Fruit fly (Drosophila melanogaster): ENCODE results near the gene Scsalpha1.

Scsalpha1 gene

dm6 chr3L:3818566-3819325, 4.7 kb downstream of the Scsalpha1 start, which contains the start of gene enc (continued):
- TF ChIP-seq da (GFP tag; optimal IDR thresholded peaks at IDR 0.05) (no peak), CG2678 (tag; optimal IDR thresholded peaks at IDR 0.05) (no peak), CG13296 (GFP tag; optimal IDR thresholded peaks at IDR 0.05) (no peak), Ets65A (GFP tag) (no peak), row (GFP tag; IDR thresholded peaks at IDR 0.05) (peak; percentile 60), CG2116 (GFP tag; optimal IDR thresholded peaks at IDR 0.05) (peak; percentile 81), Eip74EF (GFP tag; optimal IDR thresholded peaks at IDR 0.05) (no peak), stc (GFP tag; IDR thresholded peaks at IDR 0.05) (no peak), CG13123 (GFP tag; optimal IDR thresholded peaks at IDR 0.05) (no peak), Sox100B (GFP tag; optimal IDR thresholded peaks at IDR 0.05) (no peak), bcd (GFP tag; optimal IDR thresholded peaks at IDR 0.05) (no peak), CG1602 (GFP tag; optimal IDR thresholded peaks at IDR 0.05) (no peak), dati (GFP tag; IDR thresholded peaks at IDR 0.05) (no peak), CG10543 (GFP tag; optimal IDR thresholded peaks at IDR 0.05) (no peak), CG12659 (GFP tag; optimal IDR thresholded peaks at IDR 0.05) (peak; percentile 81), her (GFP tag; optimal IDR thresholded peaks at IDR 0.05) (no peak), wek (GFP tag; optimal IDR thresholded peaks at IDR 0.05) (no peak), Dek (tag; optimal IDR thresholded peaks at IDR 0.05) (peak; percentile 12), prd (optimal IDR thresholded peaks at IDR 0.05) (no peak), prd (GFP tag; IDR thresholded peaks at IDR 0.05) (no peak), CG8290 (GFP tag; optimal IDR thresholded peaks at IDR 0.05) (no peak), CG8290 (tag; optimal IDR thresholded peaks at IDR 0.05) (peak in 1 of 2 experiments; percentile 39), wor (GFP tag; IDR thresholded peaks at IDR 0.05) (no peak), CG3407 (GFP tag; optimal IDR thresholded peaks at IDR 0.05) (no peak), dysf (GFP tag; IDR thresholded peaks at IDR 0.05) (no peak), sna (GFP tag; IDR thresholded peaks at IDR 0.05; ENCODE audit: partially characterized antibody) (peak; percentile 93), slp2 (GFP tag; optimal IDR thresholded peaks at IDR 0.05) (no peak), E2f2 (GFP tag; IDR thresholded peaks at IDR 0.05) (peak; percentile 60), gsb-n (tag; optimal IDR thresholded peaks at IDR 0.05) (no peak), CG34422 (GFP tag; IDR thresholded peaks at IDR 0.05) (peak; percentile 29; the same call in 1 of the 3 replicates), CHES-1-like (GFP tag; optimal IDR thresholded peaks at IDR 0.05) (peak; percentile 2), mam (GFP tag; optimal IDR thresholded peaks at IDR 0.05) (peak; percentile 23), Six4 (GFP tag; optimal IDR thresholded peaks at IDR 0.05) (no peak), sisA (GFP tag; IDR thresholded peaks at IDR 0.05) (no peak), Sin3A (optimal IDR thresholded peaks at IDR 0.05) (peak; percentile 31), sima (GFP tag; optimal IDR thresholded peaks at IDR 0.05) (no peak), NC2β (GFP tag; optimal IDR thresholded peaks at IDR 0.05) (peak; percentile 15), CG10565 (GFP tag; optimal IDR thresholded peaks at IDR 0.05) (no peak), CG7963 (GFP tag; IDR thresholded peaks at IDR 0.05; ENCODE audit: partially characterized antibody) (peak; percentile 96), Mrtf (GFP tag; IDR thresholded peaks at IDR 0.05) (no peak), Aef1 (GFP tag; IDR thresholded peaks at IDR 0.05) (no peak), Bdp1 (GFP tag; optimal IDR thresholded peaks at IDR 0.05) (no peak), p53 (GFP tag; optimal IDR thresholded peaks at IDR 0.05) (no peak), CG14050 (GFP tag; IDR thresholded peaks at IDR 0.05) (no peak), CrebB (tag; optimal IDR thresholded peaks at IDR 0.05) (no peak), CG33213 (GFP tag; optimal IDR thresholded peaks at IDR 0.05) (peak; percentile 10), CG11456 (GFP tag; IDR thresholded peaks at IDR 0.05) (no peak), CG13624 (GFP tag; optimal IDR thresholded peaks at IDR 0.05) (peak; percentile 50), CG17802 (tag; optimal IDR thresholded peaks at IDR 0.05) (no peak), CG13424 (tag; optimal IDR thresholded peaks at IDR 0.05) (peak; percentile 9), Lim3 (GFP tag; IDR thresholded peaks at IDR 0.05) (no peak), Hey (tag; optimal IDR thresholded peaks at IDR 0.05) (no peak)

Measured in whole organism, embryonic.